Fruit fly (Drosophila melanogaster) whole organism, wandering third instar larva: ENCODE results near the gene RhoGAP18B.

ENCODE experiments used
- Abd-B ChIP-seq: fragments of >200 bp; optimal IDR thresholded peaks from 2 replicates; lab custom pipeline; 2017; ENCODE audit warnings: missing biosample characterization, missing genetic modification characterization
- CrebA ChIP-seq: fragments of 200-800 bp; sonication (Bioruptor generic); optimal IDR thresholded peaks from 2 replicates; lab custom pipeline; 2016; ENCODE audit warnings: missing biosample characterization, mild to moderate bottlenecking, missing genetic modification characterization, borderline replicate concordance
- GATAd ChIP-seq: sonication (Bioruptor generic); optimal IDR thresholded peaks from 2 replicates; lab custom pipeline; 2016; ENCODE audit warnings: missing biosample characterization, missing genetic modification characterization
- Hnf4 ChIP-seq: fragments of 200-800 bp; sonication (Bioruptor generic); optimal IDR thresholded peaks from 2 replicates; lab custom pipeline; 2016; ENCODE audit warnings: missing biosample characterization, mild to moderate bottlenecking, missing genetic modification characterization
- Myc ChIP-seq: fragments of >200 bp; optimal IDR thresholded peaks from 2 replicates; lab custom pipeline; 2017
- Rel ChIP-seq, 2 experiments: fragments of 200-800 bp; sonication (Bioruptor generic) in 1 of 2; optimal IDR thresholded peaks; 2 replicates in 1 of 2; 3 replicates in 1 of 2; lab custom pipeline; 2016 to 2019; ENCODE audit warnings: mild to moderate bottlenecking in 2 of 2, missing biosample characterization in 2 of 2, missing genetic modification characterization in 2 of 2, moderate library complexity in 1 of 2
- dl ChIP-seq, 2 experiments: fragments of 175-275, 200-275 bp in 1 of 2; fragments of 200-275 bp in 1 of 2; sonication (Bioruptor generic); optimal IDR thresholded peaks; lab custom pipeline; 2018; ENCODE audit warnings: mild to moderate bottlenecking in 2 of 2, missing biosample characterization in 2 of 2, missing genetic modification characterization in 2 of 2, moderate library complexity in 2 of 2; ENCODE audit not compliant: partially characterized antibody in 2 of 2, insufficient read depth in 1 of 2
- fru ChIP-seq: fragments of 200-800 bp; sonication (Bioruptor generic); optimal IDR thresholded peaks from 3 replicates; lab custom pipeline; 2016; ENCODE audit warnings: missing biosample characterization, mild to moderate bottlenecking, missing genetic modification characterization
- pan ChIP-seq: fragments of >200 bp; optimal IDR thresholded peaks from 2 replicates; lab custom pipeline; 2017
- rgr ChIP-seq: fragments of 200-800 bp; sonication (Bioruptor generic); optimal IDR thresholded peaks from 3 replicates; lab custom pipeline; 2016; ENCODE audit warnings: missing biosample characterization, mild to moderate bottlenecking, missing genetic modification characterization

DNA sequence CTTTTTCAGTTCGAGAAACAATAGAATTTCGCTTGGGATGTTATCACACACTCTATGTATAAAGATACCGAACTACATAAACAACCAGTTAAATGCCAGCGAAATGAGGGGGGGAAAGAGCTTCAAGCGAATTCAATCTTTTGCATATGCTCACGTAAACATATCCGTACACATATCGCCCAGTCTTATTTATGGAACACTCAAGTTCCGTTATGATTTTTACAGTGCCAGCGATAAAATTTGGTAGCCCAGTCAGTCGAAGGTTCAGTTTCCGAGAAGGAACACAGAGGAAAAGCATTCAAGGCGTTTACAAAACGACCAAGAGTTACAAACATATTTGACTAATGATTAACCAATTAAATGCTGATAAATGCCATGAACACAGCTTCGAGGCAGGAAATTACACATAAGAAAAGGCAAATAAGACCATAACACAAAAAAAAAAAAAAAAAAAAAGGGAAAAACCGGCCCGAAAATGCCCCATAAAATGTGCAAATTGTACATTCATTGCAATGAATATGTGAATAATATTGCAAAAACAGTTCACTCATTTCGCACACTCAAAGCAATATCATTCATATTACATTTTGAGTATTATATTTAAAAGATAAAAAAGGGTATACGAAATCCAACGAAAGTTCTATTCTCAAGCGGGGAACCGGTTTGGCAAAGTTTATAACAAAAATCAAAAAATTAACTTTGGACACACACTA, 17.9 kb downstream of the RhoGAP18B start:
- no peak for TF ChIP-seq pan (lab: Kevin White, UChicago)
- no peak for TF ChIP-seq GATAd
- TF ChIP-seq Hnf4 (GFP tag; lab: Kevin White, UChicago), result no peak
- TF ChIP-seq Rel (GFP tag; optimal IDR thresholded peaks at IDR 0.05; lab: Kevin White, UChicago), result no peak
- peak; percentile 24 for TF ChIP-seq Rel (tag; optimal IDR thresholded peaks at IDR 0.05; lab: Kevin White, UChicago)
- peak; percentile 46 for TF ChIP-seq CrebA (GFP tag; lab: Kevin White, UChicago)
- no peak for TF ChIP-seq Myc (lab: Kevin White, UChicago)
- TF ChIP-seq fru (GFP tag; lab: Kevin White, UChicago), result peak; percentile 58
- no peak for TF ChIP-seq rgr (GFP tag; lab: Kevin White, UChicago)
- TF ChIP-seq dl (GFP tag; optimal IDR thresholded peaks at IDR 0.05; lab: Kevin White, UChicago; ENCODE audit: insufficient read depth in 1 of 2, partially characterized antibody in 2 of 2), result no peak
- no peak for TF ChIP-seq Abd-B (GFP tag; lab: Kevin White, UChicago)
